Worm (Caenorhabditis elegans) whole organism, L4 larva: Measurements from ENCODE around the gene W01D2.1.

Experiments
- F10B5.3 ChIP-seq: sonication (generic microtip); optimal IDR thresholded peaks from 2 replicates; lab custom pipeline; 2016; ENCODE audit warnings: mild to moderate bottlenecking, missing genetic modification characterization, missing compliant biosample characterization
- F44E2.7 ChIP-seq: fragments of 200-800 bp; sonication (Bioruptor generic); IDR thresholded peaks from 2 replicates; pipeline ENCODE4 v2.1.2; 2022; ENCODE audit warnings: missing genetic modification characterization, missing compliant biosample characterization
- ZK546.5 ChIP-seq, 2 experiments: sonication (generic microtip); optimal IDR thresholded peaks; 2 replicates each; lab custom pipeline; 2017; ENCODE audit warnings: missing biosample characterization in 2 of 2, missing genetic modification characterization in 2 of 2
- aly-2 ChIP-seq: sonication (generic microtip); optimal IDR thresholded peaks from 2 replicates; lab custom pipeline; 2018; ENCODE audit warnings: missing biosample characterization, missing genetic modification characterization
- ama-1 ChIP-seq: fragments of 150-350 bp; optimal IDR thresholded peaks from 2 replicates; lab custom pipeline; 2014; ENCODE audit warnings: inconsistent platforms, mixed read lengths
- ceh-62 ChIP-seq: sonication (generic microtip); optimal IDR thresholded peaks from 2 replicates; lab custom pipeline; 2017; ENCODE audit warnings: missing biosample characterization, missing genetic modification characterization
- ceh-82 ChIP-seq: sonication (generic microtip); optimal IDR thresholded peaks from 2 replicates; lab custom pipeline; 2017; ENCODE audit warnings: missing biosample characterization, missing genetic modification characterization
- ces-1 ChIP-seq: fragments of 150-350 bp; sonication (generic microtip); optimal IDR thresholded peaks from 4 replicates; lab custom pipeline; 2014; ENCODE audit warnings: missing biosample characterization, missing genetic modification reagents, missing genetic modification characterization
- ctbp-1 ChIP-seq: fragments of 200-800 bp; sonication (Bioruptor generic); IDR thresholded peaks from 2 replicates; pipeline ENCODE4 v1.3.6; 2022; ENCODE audit warnings: missing genetic modification reagents, missing genetic modification characterization, missing compliant biosample characterization
- daf-8 ChIP-seq: fragments of 200-800 bp; sonication (Bioruptor generic); IDR thresholded peaks from 2 replicates; pipeline ENCODE4 v1.3.6; 2022; ENCODE audit warnings: missing genetic modification characterization, missing compliant biosample characterization
- dmd-6 ChIP-seq: fragments of 200-800 bp; sonication (Bioruptor generic); IDR thresholded peaks from 2 replicates; pipeline ENCODE4 v1.3.6; 2022; ENCODE audit warnings: missing genetic modification reagents, missing genetic modification characterization, missing compliant biosample characterization
- dmd-8 ChIP-seq: fragments of 200-800 bp; sonication (Bioruptor generic); IDR thresholded peaks from 2 replicates; pipeline ENCODE4 v1.3.6; 2022; ENCODE audit warnings: missing genetic modification characterization, missing compliant biosample characterization
- dpl-1 ChIP-seq: fragments of 150-350 bp; optimal IDR thresholded peaks from 2 replicates; lab custom pipeline; 2014; ENCODE audit warnings: missing biosample characterization, missing genetic modification reagents, missing genetic modification characterization
- egl-27 ChIP-seq: sonication (generic microtip); optimal IDR thresholded peaks from 3 replicates; lab custom pipeline; 2017; ENCODE audit warnings: missing biosample characterization, missing genetic modification reagents, missing genetic modification characterization
- egl-43 ChIP-seq: fragments of 200-800 bp; sonication (Bioruptor generic); IDR thresholded peaks from 2 replicates; pipeline ENCODE4 v1.3.6; 2022; ENCODE audit warnings: missing genetic modification reagents, missing genetic modification characterization, missing compliant biosample characterization
- hif-1 ChIP-seq, 2 experiments: sonication (generic microtip); optimal IDR thresholded peaks; 2 replicates each; lab custom pipeline; 2016 to 2017; ENCODE audit warnings: missing compliant biosample characterization in 2 of 2, missing genetic modification characterization in 2 of 2, missing genetic modification reagents in 2 of 2, missing genotype in 2 of 2, mild to moderate bottlenecking in 1 of 2
- hlh-11 ChIP-seq: fragments of 200-800 bp; sonication (Bioruptor generic); optimal IDR thresholded peaks from 2 replicates; lab custom pipeline; 2018; ENCODE audit warnings: mild to moderate bottlenecking, missing genetic modification characterization, missing compliant biosample characterization
- hlh-30 ChIP-seq: sonication (generic microtip); optimal IDR thresholded peaks from 2 replicates; lab custom pipeline; 2017; ENCODE audit warnings: antibody characterized with exemption, mild to moderate bottlenecking, missing genetic modification characterization, missing compliant biosample characterization; ENCODE audit not compliant: insufficient read depth
- jun-1 ChIP-seq: fragments of 150-350 bp; optimal IDR thresholded peaks from 2 replicates; lab custom pipeline; 2014; ENCODE audit warnings: missing biosample characterization, missing genetic modification reagents, missing genetic modification characterization
- lim-7 ChIP-seq: fragments of 200-800 bp; sonication (Bioruptor generic); IDR thresholded peaks from 2 replicates; pipeline ENCODE4 v1.3.6; 2022; ENCODE audit warnings: missing genetic modification characterization, missing compliant biosample characterization
- lin-15B ChIP-seq: fragments of 150-350 bp; sonication (generic microtip); optimal IDR thresholded peaks from 3 replicates; lab custom pipeline; 2014; ENCODE audit warnings: missing biosample characterization, missing genetic modification characterization
- lin-29 ChIP-seq: fragments of 200-800 bp; sonication (Bioruptor generic); IDR thresholded peaks from 2 replicates; pipeline ENCODE4 v1.3.6; 2022; ENCODE audit warnings: missing genetic modification reagents, missing genetic modification characterization, missing compliant biosample characterization
- lin-38 ChIP-seq: fragments of 200-800 bp; sonication (Bioruptor generic); IDR thresholded peaks from 2 replicates; pipeline ENCODE4 v1.3.6; 2022; ENCODE audit warnings: missing genetic modification reagents, missing genetic modification characterization, missing compliant biosample characterization
- lir-3 ChIP-seq: sonication (generic microtip); optimal IDR thresholded peaks from 2 replicates; lab custom pipeline; 2016; ENCODE audit warnings: mild to moderate bottlenecking, missing genetic modification characterization, missing compliant biosample characterization
- mdl-1 ChIP-seq, 2 experiments: fragments of 150-350 bp in 1 of 2; sonication (generic microtip) in 1 of 2; optimal IDR thresholded peaks; 2 replicates each; lab custom pipeline; 2014 to 2017; ENCODE audit warnings: missing biosample characterization in 2 of 2, missing genetic modification characterization in 2 of 2
- mdt-29 ChIP-seq: fragments of 200-800 bp; sonication (Bioruptor generic); IDR thresholded peaks from 2 replicates; pipeline ENCODE4 v1.3.6; 2022; ENCODE audit warnings: missing genetic modification reagents, missing genetic modification characterization, missing compliant biosample characterization
- mep-1 ChIP-seq: fragments of 150-350 bp; sonication (generic microtip); optimal IDR thresholded peaks from 3 replicates; lab custom pipeline; 2014; ENCODE audit warnings: missing biosample characterization, missing genetic modification characterization
- mes-2 ChIP-seq: sonication (generic microtip); optimal IDR thresholded peaks from 2 replicates; lab custom pipeline; 2016; ENCODE audit warnings: missing genotype, mild to moderate bottlenecking, missing genetic modification characterization, missing compliant biosample characterization; ENCODE audit not compliant: poor library complexity, severe bottlenecking
- mxl-2 ChIP-seq: fragments of 200-800 bp; sonication (Bioruptor generic); conservative IDR thresholded peaks from 2 replicates; pipeline ENCODE4 v1.3.6; 2022; ENCODE audit warnings: missing genetic modification reagents, missing genetic modification characterization, missing compliant biosample characterization
- nhr-10 ChIP-seq: fragments of 150-350 bp; optimal IDR thresholded peaks from 2 replicates; lab custom pipeline; 2014; ENCODE audit warnings: missing biosample characterization, missing genetic modification characterization
- nhr-102 ChIP-seq: sonication (generic microtip); optimal IDR thresholded peaks from 2 replicates; lab custom pipeline; 2016; ENCODE audit warnings: mild to moderate bottlenecking, missing genetic modification characterization, moderate library complexity, missing compliant biosample characterization
- nhr-111 ChIP-seq: fragments of 200-800 bp; sonication (Bioruptor generic); optimal IDR thresholded peaks from 2 replicates; lab custom pipeline; 2018; ENCODE audit warnings: mild to moderate bottlenecking, missing genetic modification characterization, missing compliant biosample characterization
- nhr-28 ChIP-seq: fragments of 150-350 bp; optimal IDR thresholded peaks from 2 replicates; lab custom pipeline; 2014; ENCODE audit warnings: missing biosample characterization, missing genetic modification characterization
- nhr-41 ChIP-seq: fragments of 200-800 bp; sonication (Bioruptor generic); IDR thresholded peaks from 2 replicates; pipeline ENCODE4 v1.3.6; 2022; ENCODE audit warnings: missing genetic modification reagents, missing genetic modification characterization, missing compliant biosample characterization
- nhr-42 ChIP-seq: fragments of 200-800 bp; sonication (Bioruptor generic); IDR thresholded peaks from 2 replicates; pipeline ENCODE4 v1.3.6; 2022; ENCODE audit warnings: missing genetic modification characterization, missing compliant biosample characterization
- nhr-48 ChIP-seq: sonication (generic microtip); optimal IDR thresholded peaks from 2 replicates; lab custom pipeline; 2016; ENCODE audit warnings: mild to moderate bottlenecking, missing genetic modification characterization, missing compliant biosample characterization
- pha-4 ChIP-seq, 2 experiments: fragments of 150-350 bp in 1 of 2; fragments of 200-800 bp in 1 of 2; sonication (Bioruptor generic) in 1 of 2; IDR thresholded peaks in 1 of 2; optimal IDR thresholded peaks in 1 of 2; 2 replicates each; pipeline versions ENCODE4 v1.3.6 to Lab custom; 2014 to 2022; ENCODE audit warnings: missing genetic modification characterization in 2 of 2, missing genetic modification reagents in 2 of 2, missing biosample characterization in 1 of 2, missing compliant biosample characterization in 1 of 2
- php-3 ChIP-seq: fragments of 200-800 bp; sonication (Bioruptor generic); IDR thresholded peaks from 2 replicates; pipeline ENCODE4 v1.3.6; 2022; ENCODE audit warnings: missing genetic modification reagents, missing genetic modification characterization, missing compliant biosample characterization
- pqm-1 ChIP-seq: sonication (generic microtip); optimal IDR thresholded peaks from 2 replicates; lab custom pipeline; 2017; ENCODE audit warnings: missing biosample characterization, missing genetic modification characterization
- rbr-2 ChIP-seq: sonication (generic microtip); optimal IDR thresholded peaks from 2 replicates; lab custom pipeline; 2016; ENCODE audit warnings: missing genotype, missing genetic modification characterization, missing compliant biosample characterization
- sdz-12 ChIP-seq: fragments of 200-800 bp; sonication (Bioruptor generic); optimal IDR thresholded peaks from 2 replicates; lab custom pipeline; 2018; ENCODE audit warnings: mild to moderate bottlenecking, missing genetic modification characterization, missing compliant biosample characterization
- set-16 ChIP-seq: fragments of 200-800 bp; sonication (Bioruptor generic); IDR thresholded peaks from 2 replicates; pipeline ENCODE4 v1.3.6; 2022; ENCODE audit warnings: missing genetic modification reagents, missing genetic modification characterization, missing compliant biosample characterization
- skn-1 ChIP-seq: fragments of 150-350 bp; optimal IDR thresholded peaks from 2 replicates; lab custom pipeline; 2014; ENCODE audit warnings: missing biosample characterization, missing genetic modification characterization
- snpc-1.2 ChIP-seq: fragments of 200-800 bp; sonication (Bioruptor generic); IDR thresholded peaks from 2 replicates; pipeline ENCODE4 v1.3.6; 2022; ENCODE audit warnings: missing genetic modification reagents, missing genetic modification characterization, missing compliant biosample characterization
- unc-39 ChIP-seq: sonication (generic microtip); optimal IDR thresholded peaks from 2 replicates; lab custom pipeline; 2017; ENCODE audit warnings: missing biosample characterization, missing genetic modification characterization
- unc-62 ChIP-seq, 3 experiments: fragments of 150-350 bp in 1 of 3; sonication (generic microtip); optimal IDR thresholded peaks in 2 of 3; peaks in 1 of 3; 1 replicate in 1 of 3; 2 replicates in 2 of 3; lab custom pipeline; 2014 to 2017; ENCODE audit warnings: missing biosample characterization in 3 of 3, missing genetic modification characterization in 3 of 3, missing genetic modification reagents in 3 of 3, missing genotype in 1 of 3
- vab-7 ChIP-seq: fragments of 200-800 bp; sonication (Bioruptor generic); IDR thresholded peaks from 2 replicates; pipeline ENCODE4 v1.3.6; 2022; ENCODE audit warnings: missing genetic modification reagents, missing genetic modification characterization, missing compliant biosample characterization
- zag-1 ChIP-seq: fragments of 150-350 bp; optimal IDR thresholded peaks from 2 replicates; lab custom pipeline; 2014; ENCODE audit warnings: missing biosample characterization, missing genetic modification characterization
- zip-11 ChIP-seq: fragments of 200-800 bp; sonication (Bioruptor generic); IDR thresholded peaks from 2 replicates; pipeline ENCODE4 v1.3.6; 2022; ENCODE audit warnings: missing genetic modification characterization, missing compliant biosample characterization
- zip-2 ChIP-seq: fragments of 150-350 bp; optimal IDR thresholded peaks from 2 replicates; lab custom pipeline; 2014; ENCODE audit warnings: missing biosample characterization, missing genetic modification characterization
- ztf-11 ChIP-seq: fragments of 150-350 bp; optimal IDR thresholded peaks from 2 replicates; lab custom pipeline; 2014; ENCODE audit warnings: missing biosample characterization, missing genetic modification characterization

W01D2.1 gene

ce11 chrII:14801086-14801531 lies 14.2 kb upstream of the W01D2.1 start (continued):
- TF ChIP-seq php-3 (GFP tag; lab: Robert Waterston, UW) (no peak; the same call in 1 of the 2 replicates), vab-7 (GFP tag; lab: Robert Waterston, UW) (peak; percentile 53; the same call in 1 of the 2 replicates), dmd-6 (GFP tag; lab: Robert Waterston, UW) (peak; percentile 61), nhr-102 (tag; lab: Kevin White, UChicago) (peak; percentile 34), hlh-30 (tag; lab: Kevin White, UChicago) (peak; percentile 50), set-16 (GFP tag; lab: Robert Waterston, UW) (peak; percentile 23; the same call in 1 of the 2 replicates), snpc-1.2 (GFP tag; lab: Robert Waterston, UW) (no peak), ZK546.5 (tag; optimal IDR thresholded peaks at IDR 0.05; lab: Kevin White, UChicago) (no peak), ceh-62 (tag; lab: Kevin White, UChicago) (no peak), dpl-1 (GFP tag; lab: Kevin White, UChicago) (peak; percentile 68), unc-62 (GFP tag; optimal IDR thresholded peaks at IDR 0.05 in 1 of 2; lab: Kevin White, UChicago) (peak in 1 of 2 experiments; percentile 25), unc-62 (tag; optimal IDR thresholded peaks at IDR 0.05; lab: Kevin White, UChicago) (no peak), mxl-2 (GFP tag; lab: Robert Waterston, UW) (no peak), zip-2 (tag; lab: Kevin White, UChicago) (peak; percentile 39), unc-39 (tag; lab: Kevin White, UChicago) (no peak), skn-1 (tag; lab: Kevin White, UChicago) (no peak), mdt-29 (GFP tag; lab: Robert Waterston, UW) (peak; percentile 50; the same call in 1 of the 2 replicates), nhr-10 (tag; lab: Kevin White, UChicago) (no peak), aly-2 (tag; lab: Kevin White, UChicago) (no peak), hif-1 (tag; optimal IDR thresholded peaks at IDR 0.05; lab: Kevin White, UChicago) (peak in 1 of 2 experiments; percentile 22), lin-38 (peak; percentile 85), pqm-1 (tag; lab: Kevin White, UChicago) (no peak), nhr-111 (GFP tag; lab: Kevin White, UChicago) (no peak), mes-2 (peak; percentile 83), lim-7 (GFP tag; lab: Robert Waterston, UW) (peak; percentile 59; the same call in 1 of the 2 replicates), ama-1 (lab: Kevin White, UChicago) (no peak), jun-1 (tag; lab: Kevin White, UChicago) (no peak), egl-43 (GFP tag; lab: Robert Waterston, UW) (peak; percentile 68), pha-4 (GFP tag; IDR thresholded peaks at IDR 0.05; lab: Robert Waterston, UW) (peak; percentile 40; the same call in 1 of the 2 replicates), pha-4 (tag; optimal IDR thresholded peaks at IDR 0.05; lab: Kevin White, UChicago) (no peak), mdl-1 (tag; optimal IDR thresholded peaks at IDR 0.05; lab: Kevin White, UChicago) (no peak), dmd-8 (peak; percentile 59; the same call in 1 of the 2 replicates), zip-11 (GFP tag; lab: Robert Waterston, UW) (no peak), nhr-48 (no peak), ctbp-1 (GFP tag; lab: Robert Waterston, UW) (no peak), egl-27 (tag; lab: Kevin White, UChicago) (no peak), mep-1 (tag; lab: Kevin White, UChicago) (peak; percentile 52), ces-1 (GFP tag; lab: Kevin White, UChicago) (no peak), sdz-12 (GFP tag; lab: Kevin White, UChicago) (no peak), daf-8 (GFP tag; lab: Robert Waterston, UW) (no peak), nhr-42 (GFP tag; lab: Robert Waterston, UW) (peak; percentile 86), ceh-82 (no peak), zag-1 (no peak), nhr-41 (0 out of 2 replicates have a peak, but pooled peaks have one; percentile 33), F44E2.7 (GFP tag; lab: Robert Waterston, UW) (no peak), lin-15B (tag; lab: Kevin White, UChicago) (no peak), ztf-11 (tag; lab: Kevin White, UChicago) (no peak), hlh-11 (tag; lab: Kevin White, UChicago) (peak; percentile 47), lin-29 (GFP tag; lab: Robert Waterston, UW) (no peak), lir-3 (tag; lab: Kevin White, UChicago) (no peak), nhr-28 (tag; lab: Kevin White, UChicago) (peak; percentile 8), F10B5.3 (tag; lab: Kevin White, UChicago) (peak; percentile 21), rbr-2 (tag; lab: Kevin White, UChicago) (peak; percentile 64)
